Fruit fly (Drosophila melanogaster) whole organism, pupa: ENCODE measurements around the gene CIA30.

ENCODE experiments used
- CG10348 ChIP-seq: fragments of 200-800 bp; sonication (Bioruptor generic); IDR thresholded peaks from 2 replicates; pipeline ENCODE4 v1.3.6; 2022; ENCODE audit warnings: missing biosample characterization, missing genetic modification characterization
- CG12605 ChIP-seq: fragments of 200-800 bp; sonication (Bioruptor generic); IDR thresholded peaks from 2 replicates; pipeline ENCODE4 v1.3.6; 2022; ENCODE audit warnings: missing biosample characterization, missing genetic modification characterization
- CG13204 ChIP-seq: fragments of 200-800 bp; sonication (Bioruptor generic); optimal IDR thresholded peaks from 2 replicates; lab custom pipeline; 2018; ENCODE audit warnings: missing biosample characterization, mild to moderate bottlenecking, missing genetic modification characterization, moderate library complexity
- CG14655 ChIP-seq: fragments of 200-800 bp; sonication (Bioruptor generic); optimal IDR thresholded peaks from 3 replicates; lab custom pipeline; 2017; ENCODE audit warnings: mild to moderate bottlenecking, missing biosample characterization, missing genetic modification reagents, missing genetic modification characterization
- CG15710 ChIP-seq: fragments of 200-800 bp; sonication (Bioruptor generic); optimal IDR thresholded peaks from 2 replicates; lab custom pipeline; 2018; ENCODE audit warnings: missing biosample characterization, mild to moderate bottlenecking, missing genetic modification characterization, moderate library complexity
- CG17806 ChIP-seq: fragments of 200-800 bp; sonication (Bioruptor generic); optimal IDR thresholded peaks from 2 replicates; lab custom pipeline; 2018; ENCODE audit warnings: missing biosample characterization, mild to moderate bottlenecking, missing genetic modification characterization, moderate library complexity
- CG32121 ChIP-seq: fragments of 200-800 bp; sonication (Bioruptor generic); IDR thresholded peaks from 2 replicates; pipeline ENCODE4 v1.3.6; 2022; ENCODE audit warnings: missing biosample characterization, missing genetic modification characterization
- CG34367 ChIP-seq: fragments of 200-800 bp; sonication (Bioruptor generic); optimal IDR thresholded peaks from 2 replicates; lab custom pipeline; 2018; ENCODE audit warnings: missing biosample characterization, mild to moderate bottlenecking, missing genetic modification characterization
- CG4496 ChIP-seq: fragments of 200-800 bp; sonication (Bioruptor generic); IDR thresholded peaks from 3 replicates; pipeline ENCODE4 v1.3.6; 2022; ENCODE audit warnings: missing biosample characterization, missing genetic modification characterization
- CG8159 ChIP-seq: fragments of 200-800 bp; sonication (Bioruptor generic); optimal IDR thresholded peaks from 3 replicates; lab custom pipeline; 2018; ENCODE audit warnings: missing biosample characterization, mild to moderate bottlenecking, missing genetic modification characterization, moderate library complexity
- CG8301 ChIP-seq: fragments of 200-800 bp; sonication (Bioruptor generic); optimal IDR thresholded peaks from 2 replicates; lab custom pipeline; 2018; ENCODE audit warnings: missing biosample characterization, mild to moderate bottlenecking, missing genetic modification characterization
- CG9948 ChIP-seq: fragments of 200-800 bp; sonication (Bioruptor generic); optimal IDR thresholded peaks from 2 replicates; lab custom pipeline; 2018; ENCODE audit warnings: missing biosample characterization, mild to moderate bottlenecking, missing genetic modification characterization, moderate library complexity
- D1 ChIP-seq: fragments of 200-800 bp; sonication (Bioruptor generic); optimal IDR thresholded peaks from 2 replicates; lab custom pipeline; 2018; ENCODE audit warnings: missing biosample characterization, mild to moderate bottlenecking, missing genetic modification characterization, moderate library complexity
- EcR ChIP-seq: fragments of 200-800 bp; sonication (Bioruptor generic); optimal IDR thresholded peaks from 3 replicates; lab custom pipeline; 2019; ENCODE audit warnings: missing biosample characterization, missing genetic modification characterization, mild to moderate bottlenecking, moderate library complexity, missing genetic modification reagents
- Ets98B ChIP-seq: fragments of 200-800 bp; sonication (Bioruptor generic); IDR thresholded peaks from 2 replicates; pipeline ENCODE4 v1.3.6; 2022; ENCODE audit warnings: missing biosample characterization, missing genetic modification characterization
- Pif1A ChIP-seq: fragments of 200-800 bp; sonication (Bioruptor generic); optimal IDR thresholded peaks from 3 replicates; lab custom pipeline; 2016; ENCODE audit warnings: missing biosample characterization, missing genetic modification characterization
- Pif1B ChIP-seq: fragments of 200-800 bp; sonication (Bioruptor generic); optimal IDR thresholded peaks from 3 replicates; lab custom pipeline; 2016; ENCODE audit warnings: missing biosample characterization, missing genetic modification characterization
- Snoo ChIP-seq: fragments of 200-800 bp; sonication (Bioruptor generic); optimal IDR thresholded peaks from 3 replicates; lab custom pipeline; 2017; ENCODE audit warnings: missing biosample characterization, mild to moderate bottlenecking, missing genetic modification characterization, inconsistent platforms
- fd96Ca ChIP-seq: fragments of 200-800 bp; sonication (Bioruptor generic); IDR thresholded peaks from 3 replicates; pipeline ENCODE4 v1.3.6; 2022; ENCODE audit warnings: missing biosample characterization, missing genetic modification characterization
- gl ChIP-seq: fragments of 200-800 bp; sonication (Bioruptor generic); optimal IDR thresholded peaks from 2 replicates; lab custom pipeline; 2018; ENCODE audit warnings: missing biosample characterization, mild to moderate bottlenecking, missing genetic modification characterization
- rn ChIP-seq: fragments of 200-800 bp; sonication (Bioruptor generic); IDR thresholded peaks from 2 replicates; pipeline ENCODE4 v1.3.6; 2022; ENCODE audit warnings: missing biosample characterization, missing genetic modification characterization

CIA30 gene

dm6 chr3R:29692009-29692641 is 44.6 kb upstream of the CIA30 start, which contains the start of gene dmrt99B:
Gene dmrt99B, plus strand, starts transcription at chr3R:29692591.
- no peak for TF ChIP-seq CG8159 (tag; lab: Kevin White, UChicago)
- no peak for TF ChIP-seq CG34367
- no peak for TF ChIP-seq CG13204 (GFP tag; lab: Kevin White, UChicago)
- TF ChIP-seq Pif1A (GFP tag; lab: Kevin White, UChicago), result no peak
- TF ChIP-seq CG10348, result no peak
- TF ChIP-seq CG14655 (GFP tag; lab: Kevin White, UChicago), result no peak
- no peak for TF ChIP-seq D1
- no peak for TF ChIP-seq CG32121
- no peak for TF ChIP-seq EcR (GFP tag; lab: Kevin White, UChicago)
- no peak for TF ChIP-seq CG8301 (tag; lab: Kevin White, UChicago)
- TF ChIP-seq CG12605, result no peak
- TF ChIP-seq Pif1B, result no peak
- no peak for TF ChIP-seq fd96Ca (GFP tag; lab: Robert Waterston, UW)

- TF ChIP-seq CG14655 (GFP tag; lab: Kevin White, UChicago), result no peak
- no peak for TF ChIP-seq CG17806
- no peak for TF ChIP-seq CG8159 (tag; lab: Kevin White, UChicago)
- no peak for TF ChIP-seq CG34367
- TF ChIP-seq CG12605, result no peak
- TF ChIP-seq CG15710, result no peak
- TF ChIP-seq CG13204 (GFP tag; lab: Kevin White, UChicago), result no peak
- no peak for TF ChIP-seq Pif1A (GFP tag; lab: Kevin White, UChicago)
- no peak for TF ChIP-seq CG10348
- TF ChIP-seq rn (GFP tag; lab: Robert Waterston, UW), result no peak
- TF ChIP-seq, all 21 proteins: peak for 0
Observed at dm6 chr3R:29695744-29696143, 41.0 kb upstream of the CIA30 start.

dm6 chr3R:29696359-29696758 is 40.4 kb upstream of the CIA30 start:
- TF ChIP-seq D1 (no peak), Pif1B (no peak), CG8159 (tag; lab: Kevin White, UChicago) (no peak), CG15710 (no peak), CG9948 (no peak), CG17806 (no peak), CG14655 (GFP tag; lab: Kevin White, UChicago) (no peak), Snoo (tag; lab: Kevin White, UChicago) (no peak), rn (GFP tag; lab: Robert Waterston, UW) (no peak), fd96Ca (GFP tag; lab: Robert Waterston, UW) (no peak), gl (no peak)

DNA sequence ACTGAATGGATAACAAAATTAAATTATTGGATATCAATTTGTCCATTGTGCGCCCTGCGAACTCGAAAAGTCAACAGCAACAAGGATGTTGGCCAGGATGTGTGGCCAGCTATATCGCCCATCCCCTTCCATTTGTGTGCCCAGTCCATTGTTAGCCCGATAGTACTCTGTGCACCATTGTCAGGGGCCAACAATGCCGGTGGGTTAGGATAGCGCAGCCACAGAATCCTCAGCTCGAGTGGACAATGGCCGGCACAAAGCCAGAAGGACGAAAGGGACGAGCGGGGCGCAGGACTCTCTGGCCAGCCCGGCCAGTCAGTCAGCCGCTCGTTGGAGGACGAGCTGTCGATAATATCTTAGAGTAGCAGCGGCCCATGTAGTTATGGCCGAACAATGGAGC is 38.9 kb upstream of the CIA30 start:
- TF ChIP-seq CG14655 (GFP tag; lab: Kevin White, UChicago), result no peak
- TF ChIP-seq CG32121, result no peak
- no peak for TF ChIP-seq CG34367
- no peak for TF ChIP-seq CG4496
- no peak for TF ChIP-seq Pif1A (GFP tag; lab: Kevin White, UChicago)
- no peak for TF ChIP-seq CG10348

DNA sequence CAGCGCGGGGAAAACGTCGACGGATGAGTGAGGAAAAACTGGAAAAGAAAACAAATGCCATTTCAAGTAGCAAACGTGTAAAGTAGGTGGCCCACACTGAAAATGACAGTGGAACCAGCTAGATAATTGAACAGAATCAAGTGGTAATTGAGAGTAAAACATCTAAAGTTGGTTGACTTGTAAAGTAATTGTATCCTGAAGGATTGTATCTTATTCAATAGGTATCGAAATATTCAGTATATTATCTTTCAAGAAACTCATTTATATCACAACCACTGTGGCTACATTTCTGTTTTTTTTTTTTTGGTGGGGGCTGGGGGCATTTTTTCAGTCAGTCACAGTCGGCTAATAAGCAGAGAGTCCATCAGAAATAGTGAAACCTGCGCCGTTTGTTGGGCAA is 37.5 kb upstream of the CIA30 start:
- TF ChIP-seq CG9948, result no peak
- TF ChIP-seq CG4496, result peak; percentile 39; the same call in 1 of the 3 replicates
- TF ChIP-seq Ets98B (GFP tag; lab: Robert Waterston, UW), result peak; percentile 58; the same call in 1 of the 2 replicates

dm6 chr3R:29701739-29702138 is 35.0 kb upstream of the CIA30 start:
- TF ChIP-seq Pif1A (GFP tag; lab: Kevin White, UChicago) (no peak), CG4496 (no peak), CG8159 (tag; lab: Kevin White, UChicago) (no peak), fd96Ca (GFP tag; lab: Robert Waterston, UW) (no peak), CG13204 (GFP tag; lab: Kevin White, UChicago) (no peak), CG8301 (tag; lab: Kevin White, UChicago) (no peak), CG17806 (no peak), CG10348 (no peak), CG14655 (GFP tag; lab: Kevin White, UChicago) (no peak), CG12605 (no peak), D1 (no peak), gl (no peak), CG9948 (no peak), EcR (GFP tag; lab: Kevin White, UChicago) (no peak), CG34367 (no peak), CG15710 (no peak)

DNA sequence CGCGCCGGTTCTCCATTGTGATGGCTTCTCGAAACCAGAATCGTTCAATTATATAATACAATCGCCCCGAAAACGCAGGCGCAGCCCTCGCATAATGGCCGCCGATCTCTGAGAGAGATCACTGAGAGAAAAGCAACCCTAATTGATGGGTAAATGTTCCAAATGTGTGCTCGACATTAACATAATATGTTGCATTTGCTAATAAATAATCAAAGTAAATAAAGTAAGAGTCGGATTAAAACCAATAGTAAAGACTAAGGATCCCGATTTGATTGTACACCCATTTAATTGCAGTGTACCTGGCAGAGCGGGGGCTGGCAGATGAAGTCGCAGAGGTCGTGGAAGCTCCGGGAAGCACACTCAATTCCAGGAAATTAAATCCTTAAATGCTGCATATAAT is 32.2 kb upstream of the CIA30 start:
- TF ChIP-seq CG17806 (no peak), fd96Ca (GFP tag; lab: Robert Waterston, UW) (no peak), CG12605 (no peak), CG10348 (no peak), CG9948 (no peak), gl (no peak), CG15710 (no peak), Snoo (tag; lab: Kevin White, UChicago) (no peak), Pif1A (GFP tag; lab: Kevin White, UChicago) (no peak), CG34367 (no peak), EcR (GFP tag; lab: Kevin White, UChicago) (no peak), rn (GFP tag; lab: Robert Waterston, UW) (no peak), Ets98B (GFP tag; lab: Robert Waterston, UW) (no peak), CG8301 (tag; lab: Kevin White, UChicago) (no peak), CG14655 (GFP tag; lab: Kevin White, UChicago) (no peak), CG32121 (no peak), CG13204 (GFP tag; lab: Kevin White, UChicago) (no peak), CG4496 (no peak), Pif1B (no peak), D1 (no peak)
